Worm (Caenorhabditis elegans) whole organism, mixed stage, embryonic: ENCODE measurements around the gene ilcr-2.

Experiments used
- ceh-43 ChIP-seq: fragments of 200-800 bp; sonication (Bioruptor generic); optimal IDR thresholded peaks from 2 replicates; lab custom pipeline; 2018; ENCODE audit warnings: mild to moderate bottlenecking, missing genetic modification characterization, moderate library complexity, missing compliant biosample characterization
- mep-1 ChIP-seq: fragments of 150-350 bp; optimal IDR thresholded peaks from 2 replicates; lab custom pipeline; 2017; ENCODE audit warnings: missing biosample characterization, missing genetic modification reagents, missing genetic modification characterization, inconsistent platforms
- nhr-76 ChIP-seq: sonication (generic microtip); optimal IDR thresholded peaks from 2 replicates; lab custom pipeline; 2017; ENCODE audit warnings: missing biosample characterization, missing genetic modification characterization
- snpc-4 ChIP-seq: fragments of 150-350 bp; optimal IDR thresholded peaks from 2 replicates; lab custom pipeline; 2014; ENCODE audit warnings: missing biosample characterization, missing genetic modification characterization
- ztf-11 ChIP-seq: fragments of 150-350 bp; optimal IDR thresholded peaks from 2 replicates; lab custom pipeline; 2014; ENCODE audit warnings: missing biosample characterization, missing genetic modification characterization

- TF ChIP-seq snpc-4 (tag; lab: Kevin White, UChicago) (no peak), mep-1 (tag; lab: Kevin White, UChicago) (no peak), ztf-11 (tag; lab: Kevin White, UChicago) (no peak), nhr-76 (no peak), ceh-43 (no peak)
These were observed 11.2 kb upstream of the ilcr-2 start for ce11 chrII:5463692-5464300.
